Worm (Caenorhabditis elegans): ENCODE measurements around the gene afmd-2.

The afmd-2 gene

ce11 chrIV:13510049-13510448 is 1.0 kb downstream of the afmd-2 start:
- TF ChIP-seq ets-7 (tag; optimal IDR thresholded peaks at IDR 0.05) (no peak), B0310.2 (tag; optimal IDR thresholded peaks at IDR 0.05) (no peak), hmg-4 (GFP tag; optimal IDR thresholded peaks at IDR 0.05) (no peak), sea-1 (GFP tag; conservative IDR thresholded peaks at IDR 0.05) (no peak), ceh-36 (tag; optimal IDR thresholded peaks at IDR 0.05) (no peak), scrt-1 (GFP tag; IDR thresholded peaks at IDR 0.05) (no peak), tbx-37 (GFP tag; conservative IDR thresholded peaks at IDR 0.05) (no peak), tra-4 (tag; optimal IDR thresholded peaks at IDR 0.05) (no peak)

DNA sequence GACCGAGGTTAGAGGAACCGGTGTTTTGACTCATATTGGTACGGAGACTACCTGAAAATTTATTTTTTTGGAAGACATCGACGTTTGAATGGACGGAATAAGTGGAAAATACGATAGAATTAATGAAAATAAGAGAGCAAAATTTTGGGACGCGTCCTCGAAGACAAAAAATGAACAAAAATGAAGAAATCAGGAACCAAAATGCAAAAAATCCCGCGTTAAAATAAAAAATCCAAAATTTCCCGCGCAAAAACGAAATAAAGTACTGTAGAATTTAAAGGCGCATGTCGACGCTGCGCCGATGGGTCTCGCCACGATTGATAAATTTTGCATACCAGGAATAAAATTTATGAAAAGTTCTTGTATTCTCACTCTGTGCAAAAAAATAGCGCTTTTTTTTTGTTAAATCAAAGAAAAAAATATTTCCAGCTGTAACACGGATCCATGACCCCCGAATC is 3.1 kb downstream of the afmd-2 start, which contains the start of gene puf-3:
Gene puf-3 (minus strand): TSS at position 51 of the 458 bp plus-strand sequence.
- TF ChIP-seq scrt-1 (GFP tag; IDR thresholded peaks at IDR 0.05), result no peak
- TF ChIP-seq tbx-11 (GFP tag; IDR thresholded peaks at IDR 0.05), result no peak
- no peak for TF ChIP-seq B0310.2 (tag; optimal IDR thresholded peaks at IDR 0.05)
- no peak for TF ChIP-seq F13C5.2 (tag; optimal IDR thresholded peaks at IDR 0.05)
- no peak for TF ChIP-seq aly-1 (tag; optimal IDR thresholded peaks at IDR 0.05)
- TF ChIP-seq ceh-13 (GFP tag; optimal IDR thresholded peaks at IDR 0.05), result no peak
- TF ChIP-seq tra-4 (tag; optimal IDR thresholded peaks at IDR 0.05), result no peak
- no peak for TF ChIP-seq tbx-37 (GFP tag; conservative IDR thresholded peaks at IDR 0.05)
- TF ChIP-seq ama-1 (optimal IDR thresholded peaks at IDR 0.05), result no peak
- no peak for TF ChIP-seq flt-1 (GFP tag; IDR thresholded peaks at IDR 0.05)

DNA sequence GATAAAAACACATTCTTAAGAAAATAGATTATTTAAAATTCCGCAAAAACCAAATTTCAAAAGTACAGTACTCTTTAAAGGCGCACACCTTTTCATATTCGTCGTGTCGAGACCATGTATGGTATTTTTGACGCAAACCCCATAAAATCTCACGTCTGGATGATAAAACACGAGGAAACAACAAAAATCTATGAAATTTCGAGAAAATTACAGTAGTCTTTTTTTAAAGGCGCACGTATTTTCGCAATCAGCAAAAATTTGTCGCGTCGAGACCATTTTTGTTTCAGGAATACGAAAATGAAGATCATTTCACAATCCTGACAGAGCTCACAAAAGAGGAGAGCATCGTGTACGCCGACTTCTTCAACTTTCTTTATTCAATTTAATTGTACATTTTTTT is 4.0 kb downstream of the afmd-2 start:
- TF ChIP-seq flt-1 (GFP tag; IDR thresholded peaks at IDR 0.05) (no peak), hmbx-1 (tag; optimal IDR thresholded peaks at IDR 0.05) (no peak), ceh-36 (tag; optimal IDR thresholded peaks at IDR 0.05) (no peak), tra-4 (tag; optimal IDR thresholded peaks at IDR 0.05) (no peak), hmg-4 (GFP tag; optimal IDR thresholded peaks at IDR 0.05) (no peak), scrt-1 (GFP tag; IDR thresholded peaks at IDR 0.05) (no peak), tbx-11 (GFP tag; IDR thresholded peaks at IDR 0.05) (no peak), B0310.2 (tag; optimal IDR thresholded peaks at IDR 0.05) (no peak), pes-1 (GFP tag; IDR thresholded peaks at IDR 0.05) (no peak), ceh-13 (GFP tag; optimal IDR thresholded peaks at IDR 0.05) (no peak), tbx-37 (GFP tag; conservative IDR thresholded peaks at IDR 0.05) (no peak), ama-1 (optimal IDR thresholded peaks at IDR 0.05) (no peak), sea-1 (GFP tag; conservative IDR thresholded peaks at IDR 0.05) (no peak), aly-1 (tag; optimal IDR thresholded peaks at IDR 0.05) (no peak)

DNA sequence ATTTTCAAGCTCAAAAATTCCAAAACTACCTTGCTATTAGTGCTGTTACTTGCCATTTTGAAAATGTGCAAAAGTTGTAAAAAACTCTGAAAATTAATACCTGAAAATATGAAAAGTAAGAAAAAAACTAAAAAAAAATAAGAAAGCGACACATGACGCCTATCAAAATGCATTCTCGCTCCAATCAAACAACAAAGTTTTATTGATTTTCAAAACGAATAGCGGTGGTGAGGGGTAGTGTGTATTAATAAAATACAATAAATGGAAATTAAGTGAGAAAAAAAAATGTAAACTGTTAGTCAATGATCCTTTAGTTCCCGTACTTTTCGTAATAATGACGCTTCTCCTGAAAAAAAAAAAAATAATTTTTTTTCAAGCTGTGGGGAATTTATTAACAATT is 12.8 kb downstream of the afmd-2 start, which contains the start of gene dcap-2:
Gene dcap-2 (minus strand): TSS at position 86 of the 400 bp plus-strand sequence.
- TF ChIP-seq hnd-1 (tag; optimal IDR thresholded peaks at IDR 0.05) (no peak), pes-1 (GFP tag; IDR thresholded peaks at IDR 0.05) (no peak), scrt-1 (GFP tag; IDR thresholded peaks at IDR 0.05) (no peak), tbx-37 (GFP tag; conservative IDR thresholded peaks at IDR 0.05) (no peak)

- TF ChIP-seq scrt-1 (GFP tag; IDR thresholded peaks at IDR 0.05) (no peak), B0310.2 (tag; optimal IDR thresholded peaks at IDR 0.05) (no peak), hmbx-1 (tag; optimal IDR thresholded peaks at IDR 0.05) (no peak), tbx-11 (GFP tag; IDR thresholded peaks at IDR 0.05) (no peak), ceh-36 (tag; optimal IDR thresholded peaks at IDR 0.05) (no peak), ceh-13 (GFP tag; optimal IDR thresholded peaks at IDR 0.05) (no peak), ets-7 (tag; optimal IDR thresholded peaks at IDR 0.05) (no peak)
These were observed 16.2 kb downstream of the afmd-2 start for ce11 chrIV:13525223-13525622.

DNA sequence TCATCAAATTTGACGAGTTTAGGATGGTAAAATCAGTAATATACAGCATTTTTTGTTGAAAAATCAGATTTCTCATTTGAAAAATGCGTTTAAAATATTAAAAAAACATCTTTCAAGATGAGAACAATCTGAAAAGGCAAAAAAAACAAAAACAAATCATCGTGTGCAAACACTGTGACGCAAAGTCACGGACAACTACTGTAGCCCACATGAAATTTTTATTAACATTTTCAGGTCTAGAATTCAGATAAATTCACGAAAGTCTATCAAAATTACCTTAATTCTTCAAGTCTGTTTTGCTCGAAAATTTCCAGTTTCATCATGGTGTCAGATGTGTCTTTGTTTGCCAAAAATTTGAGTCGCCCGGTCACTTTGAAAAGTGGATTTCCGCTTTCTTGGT is 29.9 kb downstream of the afmd-2 start:
- TF ChIP-seq tra-4 (tag; optimal IDR thresholded peaks at IDR 0.05), result no peak
- TF ChIP-seq ceh-36 (tag; optimal IDR thresholded peaks at IDR 0.05), result no peak
- no peak for TF ChIP-seq flt-1 (GFP tag; IDR thresholded peaks at IDR 0.05)
- no peak for TF ChIP-seq ets-7 (tag; optimal IDR thresholded peaks at IDR 0.05)
- TF ChIP-seq scrt-1 (GFP tag; IDR thresholded peaks at IDR 0.05), result no peak
- TF ChIP-seq hnd-1 (tag; optimal IDR thresholded peaks at IDR 0.05), result no peak
- TF ChIP-seq pes-1 (GFP tag; IDR thresholded peaks at IDR 0.05), result no peak
- no peak for TF ChIP-seq ceh-13 (GFP tag; optimal IDR thresholded peaks at IDR 0.05)
- TF ChIP-seq B0310.2 (tag; optimal IDR thresholded peaks at IDR 0.05), result no peak
- no peak for TF ChIP-seq tbx-37 (GFP tag; conservative IDR thresholded peaks at IDR 0.05)
- no peak for TF ChIP-seq tbx-11 (GFP tag; IDR thresholded peaks at IDR 0.05)
- TF ChIP-seq sea-1 (GFP tag; conservative IDR thresholded peaks at IDR 0.05), result no peak
- no peak for TF ChIP-seq hmbx-1 (tag; optimal IDR thresholded peaks at IDR 0.05)
- no peak for TF ChIP-seq hmg-4 (GFP tag; optimal IDR thresholded peaks at IDR 0.05)
- no peak for TF ChIP-seq aly-1 (tag; optimal IDR thresholded peaks at IDR 0.05)
- no peak for TF ChIP-seq ama-1 (optimal IDR thresholded peaks at IDR 0.05)
- no peak for TF ChIP-seq F13C5.2 (tag; optimal IDR thresholded peaks at IDR 0.05)

- no peak for TF ChIP-seq ets-7 (tag; optimal IDR thresholded peaks at IDR 0.05)
- TF ChIP-seq ceh-36 (tag; optimal IDR thresholded peaks at IDR 0.05), result no peak
- TF ChIP-seq scrt-1 (GFP tag; IDR thresholded peaks at IDR 0.05), result no peak
- TF ChIP-seq flt-1 (GFP tag; IDR thresholded peaks at IDR 0.05), result no peak
- no peak for TF ChIP-seq hmbx-1 (tag; optimal IDR thresholded peaks at IDR 0.05)
- no peak for TF ChIP-seq ceh-13 (GFP tag; optimal IDR thresholded peaks at IDR 0.05)
- no peak for TF ChIP-seq ama-1 (optimal IDR thresholded peaks at IDR 0.05)
- TF ChIP-seq aly-1 (tag; optimal IDR thresholded peaks at IDR 0.05), result no peak
- TF ChIP-seq hnd-1 (tag; optimal IDR thresholded peaks at IDR 0.05), result no peak
- TF ChIP-seq tbx-11 (GFP tag; IDR thresholded peaks at IDR 0.05), result no peak
- TF ChIP-seq pes-1 (GFP tag; IDR thresholded peaks at IDR 0.05), result no peak
- no peak for TF ChIP-seq tra-4 (tag; optimal IDR thresholded peaks at IDR 0.05)
- TF ChIP-seq F13C5.2 (tag; optimal IDR thresholded peaks at IDR 0.05), result no peak
- no peak for TF ChIP-seq sea-1 (GFP tag; conservative IDR thresholded peaks at IDR 0.05)
- no peak for TF ChIP-seq hmg-4 (GFP tag; optimal IDR thresholded peaks at IDR 0.05)
These were observed 31.1 kb downstream of the afmd-2 start, which contains the start of gene rsd-2 for ce11 chrIV:13540165-13540564. TSS of gene rsd-2 (minus strand) at chrIV:13540265.

- no peak for TF ChIP-seq ceh-13 (GFP tag; optimal IDR thresholded peaks at IDR 0.05)
- TF ChIP-seq scrt-1 (GFP tag; IDR thresholded peaks at IDR 0.05), result no peak
- no peak for TF ChIP-seq tbx-37 (GFP tag; conservative IDR thresholded peaks at IDR 0.05)
- TF ChIP-seq flt-1 (GFP tag; IDR thresholded peaks at IDR 0.05), result no peak
- TF ChIP-seq hnd-1 (tag; optimal IDR thresholded peaks at IDR 0.05), result no peak
- no peak for TF ChIP-seq sea-1 (GFP tag; conservative IDR thresholded peaks at IDR 0.05)
- no peak for TF ChIP-seq aly-1 (tag; optimal IDR thresholded peaks at IDR 0.05)
- no peak for TF ChIP-seq tbx-11 (GFP tag; IDR thresholded peaks at IDR 0.05)
- no peak for TF ChIP-seq B0310.2 (tag; optimal IDR thresholded peaks at IDR 0.05)
- no peak for TF ChIP-seq ceh-36 (tag; optimal IDR thresholded peaks at IDR 0.05)
- no peak for TF ChIP-seq hmg-4 (GFP tag; optimal IDR thresholded peaks at IDR 0.05)
These were observed 39.2 kb downstream of the afmd-2 start, which contains the start of gene F52G2.3 for ce11 chrIV:13548188-13548587. TSS of gene F52G2.3 (minus strand) at chrIV:13548230.
